Fruit fly (Drosophila melanogaster) whole organism, adult: ENCODE results near the gene Tailor.

Experiments
- CG11617 ChIP-seq: fragments of 200-800 bp; sonication (Bioruptor generic); optimal IDR thresholded peaks from 2 replicates; lab custom pipeline; 2017; ENCODE audit warnings: mild to moderate bottlenecking, missing biosample characterization, missing genetic modification reagents, missing genetic modification characterization
- CG14711 ChIP-seq: fragments of 200-800 bp; sonication (Bioruptor generic); optimal IDR thresholded peaks from 2 replicates; lab custom pipeline; 2018; ENCODE audit warnings: missing biosample characterization, mild to moderate bottlenecking, missing genetic modification characterization, moderate library complexity
- CG1620 ChIP-seq: fragments of 200-800 bp; sonication (Bioruptor generic); optimal IDR thresholded peaks from 2 replicates; lab custom pipeline; 2016; ENCODE audit warnings: missing biosample characterization, missing genetic modification characterization
- CG33017 ChIP-seq: fragments of 200-800 bp; sonication (Bioruptor generic); optimal IDR thresholded peaks from 2 replicates; lab custom pipeline; 2018; ENCODE audit warnings: missing biosample characterization, mild to moderate bottlenecking, missing genetic modification characterization, moderate library complexity
- CG5204 ChIP-seq: fragments of 200-800 bp; sonication (Bioruptor generic); optimal IDR thresholded peaks from 2 replicates; lab custom pipeline; 2016; ENCODE audit warnings: missing biosample characterization, missing genetic modification characterization
- Crg-1 ChIP-seq: fragments of 200-800 bp; sonication (Bioruptor generic); optimal IDR thresholded peaks from 2 replicates; lab custom pipeline; 2016; ENCODE audit warnings: missing biosample characterization, missing genetic modification characterization
- Hr96 ChIP-seq: fragments of 200-800 bp; sonication (Bioruptor generic); optimal IDR thresholded peaks from 2 replicates; lab custom pipeline; 2016; ENCODE audit warnings: missing biosample characterization, missing genetic modification characterization
- Mnt ChIP-seq: fragments of 200-800 bp; sonication (Bioruptor generic); optimal IDR thresholded peaks from 2 replicates; lab custom pipeline; 2016; ENCODE audit warnings: missing biosample characterization, mild to moderate bottlenecking, missing genetic modification characterization
- bab1 ChIP-seq: fragments of 200-800 bp; sonication (Bioruptor generic); optimal IDR thresholded peaks from 3 replicates; lab custom pipeline; 2019; ENCODE audit warnings: missing biosample characterization, mild to moderate bottlenecking, missing genetic modification characterization, moderate library complexity
- cic ChIP-seq: fragments of 200-800 bp; sonication (Bioruptor generic); optimal IDR thresholded peaks from 2 replicates; lab custom pipeline; 2017; ENCODE audit warnings: missing biosample characterization, mild to moderate bottlenecking, missing genetic modification characterization, moderate library complexity
- cnc ChIP-seq, 2 experiments: fragments of >200 bp; optimal IDR thresholded peaks; 2 replicates each; lab custom pipeline; 2017
- kay ChIP-seq: fragments of 200-800 bp; sonication (Bioruptor generic); peaks from one replicate; lab custom pipeline; 2016; ENCODE audit warnings: missing biosample characterization, missing genetic modification characterization, borderline replicate concordance
- ovo ChIP-seq: fragments of 200-800 bp; sonication (Bioruptor generic); optimal IDR thresholded peaks from 2 replicates; lab custom pipeline; 2016; ENCODE audit warnings: missing biosample characterization, missing genetic modification characterization

DNA sequence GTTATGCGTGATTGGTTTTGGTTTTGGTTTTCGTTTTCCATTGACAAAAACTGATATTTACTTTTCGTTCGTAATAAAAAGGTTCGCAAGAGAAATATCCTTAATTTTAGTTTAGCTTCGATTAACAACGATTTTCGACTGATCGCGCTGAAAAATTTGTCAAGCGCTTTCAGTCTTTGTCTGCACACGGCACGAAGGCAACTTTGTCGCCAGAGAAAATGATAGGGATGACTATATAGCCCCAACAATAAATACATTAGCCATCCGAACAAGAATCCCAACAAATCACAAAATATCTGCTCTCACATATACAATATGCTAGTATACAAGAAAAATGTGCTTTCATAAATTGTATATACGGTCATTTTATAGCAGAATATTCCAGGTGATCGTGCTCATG is 31.7 kb upstream of the Tailor start, which contains the start of gene Mlp84B:
- TF ChIP-seq Hr96 (GFP tag; lab: Kevin White, UChicago) (no peak), kay (no peak), ovo (GFP tag; lab: Kevin White, UChicago) (no peak), Crg-1 (GFP tag; lab: Kevin White, UChicago) (no peak), cic (GFP tag; lab: Kevin White, UChicago) (no peak), CG1620 (GFP tag; lab: Kevin White, UChicago) (no peak), CG11617 (GFP tag; lab: Kevin White, UChicago) (no peak), CG14711 (tag; lab: Kevin White, UChicago) (no peak), CG5204 (GFP tag; lab: Kevin White, UChicago) (no peak), cnc (optimal IDR thresholded peaks at IDR 0.05; lab: Kevin White, UChicago) (no peak), bab1 (no peak), CG33017 (tag; lab: Kevin White, UChicago) (no peak), Mnt (GFP tag; lab: Kevin White, UChicago) (no peak)
